Fruit fly (Drosophila melanogaster) S2 (cell line): ENCODE measurements around the gene Sfp65A.

Experiments
- CG8478 ChIP-seq: fragments of >200 bp; optimal IDR thresholded peaks from 2 replicates; lab custom pipeline; 2018
- CTCF ChIP-seq, 2 experiments: fragments of >200 bp; optimal IDR thresholded peaks; 2 replicates each; lab custom pipeline; 2018

Gene Sfp65A

DNA sequence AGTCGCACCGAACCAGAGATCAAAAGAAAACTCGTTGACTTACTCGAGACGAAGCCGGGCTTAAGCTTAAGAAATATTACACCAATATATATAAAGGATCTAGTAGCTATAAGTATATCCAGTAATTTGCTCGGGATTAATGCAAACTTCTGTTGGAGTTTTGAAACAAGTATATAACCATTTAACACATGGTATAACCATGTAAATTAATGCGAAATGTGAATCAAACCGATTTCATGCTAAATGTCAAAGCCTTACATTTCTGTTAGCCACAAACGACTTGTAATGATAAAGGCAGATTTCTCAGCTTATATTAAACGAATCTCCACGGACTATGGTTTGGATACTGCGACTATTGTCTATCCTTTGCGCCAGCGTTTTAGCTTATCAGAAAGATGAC, at the start of gene Sfp65A:
Gene Sfp65A, plus strand, starts transcription at position 301 of the 400 bp plus-strand sequence.
- TF ChIP-seq CG8478 (no peak), CTCF (optimal IDR thresholded peaks at IDR 0.05; lab: Kevin White, UChicago) (no peak)

dm6 chr3L:6302500-6302899, 47.6 kb upstream of the Sfp65A start:
- TF ChIP-seq CG8478 (no peak), CTCF (optimal IDR thresholded peaks at IDR 0.05; lab: Kevin White, UChicago) (no peak)

dm6 chr3L:6304859-6305258, 45.2 kb upstream of the Sfp65A start:
- no peak for TF ChIP-seq CTCF (optimal IDR thresholded peaks at IDR 0.05; lab: Kevin White, UChicago)
- no peak for TF ChIP-seq CG8478

- no peak for TF ChIP-seq CTCF (optimal IDR thresholded peaks at IDR 0.05; lab: Kevin White, UChicago)
- no peak for TF ChIP-seq CG8478
These were observed 42.8 kb upstream of the Sfp65A start for dm6 chr3L:6307298-6307697.

DNA sequence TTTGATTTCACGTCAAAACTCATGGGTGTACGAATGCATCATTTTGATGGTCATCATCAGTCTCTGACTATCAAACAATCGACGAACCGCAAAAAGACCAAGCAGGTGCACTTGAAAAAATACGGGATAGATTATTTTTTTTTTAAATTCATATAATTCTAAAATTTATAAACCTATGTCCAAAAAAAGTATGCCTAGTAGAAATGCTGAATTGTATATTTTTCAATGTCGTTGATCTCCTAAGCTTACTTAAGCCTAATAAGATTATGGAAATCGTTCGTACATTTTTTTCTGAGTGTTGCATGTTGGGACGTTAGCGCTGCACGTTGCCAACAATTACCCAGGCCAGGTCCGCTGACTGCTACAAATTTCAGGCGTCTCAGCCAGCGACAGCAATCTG, 41.5 kb upstream of the Sfp65A start:
- TF ChIP-seq CG8478: no peak
- no peak for TF ChIP-seq CTCF (optimal IDR thresholded peaks at IDR 0.05; lab: Kevin White, UChicago)

- TF ChIP-seq CG8478: no peak
- no peak for TF ChIP-seq CTCF (optimal IDR thresholded peaks at IDR 0.05; lab: Kevin White, UChicago)
These were observed 40.4 kb upstream of the Sfp65A start for dm6 chr3L:6309726-6310125.

DNA sequence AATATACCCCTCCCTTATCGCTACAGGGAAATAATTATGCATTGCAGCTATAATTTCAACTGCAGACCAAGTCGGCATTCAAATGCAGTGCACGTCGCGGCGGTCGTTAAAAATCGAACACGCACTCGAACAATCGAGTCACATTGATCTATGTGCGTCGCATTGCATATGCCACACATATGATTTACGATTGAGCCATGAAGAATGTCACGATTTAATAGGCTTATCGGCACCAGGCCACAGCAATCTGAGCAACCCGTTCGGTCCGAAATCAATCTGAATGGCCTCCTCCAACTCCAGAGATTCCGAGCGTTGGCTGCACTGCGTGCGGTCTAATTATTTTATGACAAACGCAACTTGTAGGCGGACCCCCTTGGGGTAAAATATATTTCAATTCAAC, 39.6 kb upstream of the Sfp65A start:
- TF ChIP-seq CTCF (optimal IDR thresholded peaks at IDR 0.05; lab: Kevin White, UChicago) (no peak), CG8478 (no peak)

dm6 chr3L:6312029-6312623, 38.0 kb upstream of the Sfp65A start:
- TF ChIP-seq CTCF (optimal IDR thresholded peaks at IDR 0.05; lab: Kevin White, UChicago) (no peak), CG8478 (no peak)

dm6 chr3L:6315693-6316092, 34.4 kb upstream of the Sfp65A start:
- TF ChIP-seq CTCF (optimal IDR thresholded peaks at IDR 0.05; lab: Kevin White, UChicago) (no peak), CG8478 (no peak)

dm6 chr3L:6317494-6317893, 32.6 kb upstream of the Sfp65A start:
- TF ChIP-seq CG8478 (no peak), CTCF (optimal IDR thresholded peaks at IDR 0.05; lab: Kevin White, UChicago) (no peak)

DNA sequence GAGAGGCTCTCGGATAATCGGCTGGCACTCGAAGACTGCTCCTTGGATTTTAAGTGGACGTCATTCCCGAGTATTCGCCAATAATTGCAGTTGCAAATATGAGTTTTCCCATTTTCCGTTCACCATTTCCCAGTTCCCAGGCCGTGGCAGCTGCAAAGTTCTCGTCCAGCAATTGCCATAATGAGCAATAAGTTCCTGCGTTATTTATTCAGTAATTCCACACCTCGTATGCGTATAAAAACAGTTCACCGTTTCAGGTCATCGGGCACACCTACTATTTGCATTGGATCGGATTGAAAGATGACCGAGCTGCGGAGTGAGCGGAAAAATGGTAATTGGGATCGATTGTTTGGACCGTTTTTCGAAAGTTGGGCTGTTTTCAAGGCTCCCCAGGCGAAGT, 29.8 kb upstream of the Sfp65A start, which contains the start of gene Or65a:
Gene Or65a, plus strand, starts transcription at position 301 of the 400 bp plus-strand sequence.
- TF ChIP-seq CTCF (optimal IDR thresholded peaks at IDR 0.05; lab: Kevin White, UChicago) (no peak), CG8478 (no peak)

DNA sequence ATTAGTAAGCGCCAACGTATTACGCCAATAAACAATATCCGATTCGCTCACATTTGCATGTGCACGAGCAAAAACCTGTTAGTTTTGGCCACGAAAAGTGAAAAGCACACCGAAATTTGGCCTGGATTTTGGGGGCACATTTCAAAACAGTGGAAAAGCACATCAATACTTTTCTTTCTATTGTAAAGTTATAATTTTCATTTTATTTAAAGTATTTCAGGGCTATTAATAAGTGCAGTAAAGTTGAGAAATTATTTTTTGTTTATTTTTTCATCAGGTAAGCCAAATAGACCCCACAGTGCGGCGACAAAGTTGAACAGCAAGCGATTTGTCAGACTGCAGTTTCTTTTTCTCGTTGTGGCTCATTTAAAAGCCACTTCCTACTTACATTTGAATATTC, 27.4 kb upstream of the Sfp65A start:
- TF ChIP-seq CG8478 (no peak), CTCF (optimal IDR thresholded peaks at IDR 0.05; lab: Kevin White, UChicago) (no peak)

dm6 chr3L:6325312-6325711, 24.8 kb upstream of the Sfp65A start, which contains the start of gene Or65b:
TSS of gene Or65b (plus strand) at chr3L:6325612.
- TF ChIP-seq CTCF (optimal IDR thresholded peaks at IDR 0.05; lab: Kevin White, UChicago) (no peak), CG8478 (no peak)

DNA sequence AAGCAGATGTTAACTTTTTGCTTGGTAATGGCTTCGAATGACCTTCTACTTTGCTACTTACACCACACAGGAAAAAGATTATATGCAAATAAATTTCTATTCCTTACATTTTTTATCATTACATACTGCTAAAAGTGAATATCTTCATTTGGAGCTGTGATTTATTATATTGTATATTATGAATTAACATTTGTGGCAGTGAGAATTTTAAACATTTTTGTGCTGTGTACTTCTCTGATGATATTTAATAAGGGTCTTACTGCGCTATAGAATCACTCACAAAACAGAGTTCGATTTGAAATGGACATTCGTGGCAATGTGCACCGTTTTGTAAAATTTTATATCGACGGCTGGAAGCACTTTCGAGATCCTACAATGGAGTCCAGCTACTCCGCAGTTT, 22.8 kb upstream of the Sfp65A start, which contains the start of gene Or65c:
Gene Or65c, plus strand, starts transcription at position 301 of the 400 bp plus-strand sequence.
- TF ChIP-seq CTCF (optimal IDR thresholded peaks at IDR 0.05; lab: Kevin White, UChicago) (no peak), CG8478 (no peak)

DNA sequence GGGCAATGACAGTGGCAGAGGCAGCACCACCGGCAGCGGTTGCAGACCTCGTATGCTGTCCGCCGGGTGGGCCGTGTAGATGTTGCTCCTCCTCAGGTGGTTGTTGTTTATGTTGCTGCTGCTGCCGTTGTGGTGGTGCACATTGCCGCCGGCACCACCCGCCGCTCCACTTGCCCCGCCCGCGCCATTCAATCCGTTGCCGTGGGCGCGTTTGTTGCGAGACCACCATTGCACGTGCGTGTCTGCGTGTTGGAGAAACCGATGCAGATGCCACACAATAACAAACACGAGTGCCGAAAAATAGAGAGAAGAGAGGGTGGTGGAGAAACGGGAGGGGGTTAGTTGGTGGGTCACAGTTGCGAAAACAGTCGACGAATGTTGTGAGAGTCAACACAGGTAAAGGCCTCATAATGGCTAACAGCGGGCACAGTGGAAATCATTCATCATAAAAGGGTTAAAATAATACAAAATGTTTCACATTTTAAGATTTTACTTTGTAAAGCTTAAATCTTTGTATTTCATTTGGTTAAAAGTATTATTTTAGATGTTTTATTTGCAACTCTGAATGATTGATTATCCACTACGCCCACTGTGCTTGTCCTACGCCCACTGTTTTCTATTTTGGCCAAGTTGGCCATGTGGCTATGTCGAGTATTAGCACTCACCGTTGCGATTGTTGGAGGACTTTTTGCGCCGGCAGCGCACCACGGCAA, 18.5 kb upstream of the Sfp65A start:
- no peak for TF ChIP-seq CG8478
- TF ChIP-seq CTCF (optimal IDR thresholded peaks at IDR 0.05; lab: Kevin White, UChicago): no peak

DNA sequence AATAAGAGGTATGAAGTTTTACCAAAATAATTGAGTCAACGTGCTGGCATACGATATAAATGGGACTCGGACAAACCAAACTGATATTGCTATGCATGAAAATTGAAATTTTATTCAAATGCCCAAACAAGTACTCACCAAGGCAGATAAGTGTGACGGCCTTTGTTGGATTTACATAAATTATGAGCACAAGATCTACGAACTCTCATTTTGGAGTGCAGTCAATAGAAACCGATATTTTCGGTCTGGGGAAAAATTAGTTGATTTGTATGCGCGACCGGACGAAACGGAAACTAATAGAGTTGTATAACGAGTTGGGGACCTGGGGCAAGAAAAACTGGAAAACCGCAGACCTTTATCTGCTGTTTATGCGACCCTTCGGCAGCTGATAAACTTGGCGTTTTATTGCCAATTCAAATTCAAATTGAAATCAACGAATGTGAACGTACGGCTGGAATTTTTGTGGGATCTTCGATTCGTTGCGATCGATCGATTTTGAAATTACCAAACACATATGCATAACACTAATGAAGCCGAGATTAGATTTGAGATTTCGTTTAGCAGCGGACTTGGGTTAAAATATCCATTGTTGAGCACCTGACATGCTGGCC, 13.7 kb upstream of the Sfp65A start:
- TF ChIP-seq CTCF (optimal IDR thresholded peaks at IDR 0.05; lab: Kevin White, UChicago): no peak
- no peak for TF ChIP-seq CG8478
